Worm (Caenorhabditis elegans) whole organism, young adult: ENCODE measurements around the gene msp-59.
"Not testable (repeated sequence)": the region's sequence is repeated elsewhere in the genome, so short reads cannot be mapped to it uniquely, and the experiment has no call there.

Source experiments
- B0261.1 ChIP-seq: sonication (generic microtip); optimal IDR thresholded peaks from 2 replicates; lab custom pipeline; 2016; ENCODE audit warnings: mild to moderate bottlenecking, missing genetic modification characterization, moderate library complexity, missing compliant biosample characterization
- C06A6.2 ChIP-seq: fragments of 200-800 bp; sonication (Bioruptor generic); conservative IDR thresholded peaks from 2 replicates; pipeline ENCODE4 v1.3.6; 2022; ENCODE audit warnings: missing genetic modification characterization, missing compliant biosample characterization
- C17E4.6 ChIP-seq: fragments of 200-800 bp; sonication (Bioruptor generic); IDR thresholded peaks from 2 replicates; pipeline ENCODE4 v1.3.6; 2022; ENCODE audit warnings: missing genetic modification reagents, missing genetic modification characterization, missing compliant biosample characterization
- F33H1.4 ChIP-seq: fragments of 200-800 bp; sonication (Bioruptor generic); IDR thresholded peaks from 2 replicates; pipeline ENCODE4 v1.3.6; 2022; ENCODE audit warnings: missing genetic modification reagents, missing genetic modification characterization, missing compliant biosample characterization
- F37B4.10 ChIP-seq: fragments of 200-800 bp; sonication (Bioruptor generic); IDR thresholded peaks from 2 replicates; pipeline ENCODE4 v1.3.6; 2022; ENCODE audit warnings: missing genetic modification characterization, missing compliant biosample characterization
- F39B2.1 ChIP-seq: fragments of 200-800 bp; sonication (Bioruptor generic); IDR thresholded peaks from 2 replicates; pipeline ENCODE4 v1.3.6; 2022; ENCODE audit warnings: missing genetic modification reagents, missing genetic modification characterization, missing compliant biosample characterization
- F52B5.7 ChIP-seq: sonication (generic microtip); optimal IDR thresholded peaks from 2 replicates; lab custom pipeline; 2016; ENCODE audit warnings: mild to moderate bottlenecking, missing genetic modification characterization, missing compliant biosample characterization
- F57A8.1 ChIP-seq: fragments of 200-800 bp; sonication (Bioruptor generic); optimal IDR thresholded peaks from 2 replicates; lab custom pipeline; 2018; ENCODE audit warnings: mild to moderate bottlenecking, missing genetic modification characterization, moderate library complexity, missing compliant biosample characterization
- K12H6.12 ChIP-seq: fragments of 200-800 bp; sonication (Bioruptor generic); optimal IDR thresholded peaks from 2 replicates; lab custom pipeline; 2018; ENCODE audit warnings: mild to moderate bottlenecking, missing genetic modification characterization, missing compliant biosample characterization
- Y53F4B.3 ChIP-seq: fragments of 200-800 bp; sonication (Bioruptor generic); IDR thresholded peaks from 2 replicates; pipeline ENCODE4 v1.3.6; 2022; ENCODE audit warnings: missing genetic modification reagents, missing genetic modification characterization, missing compliant biosample characterization
- Y56A3A.18 ChIP-seq: fragments of 200-800 bp; sonication (Bioruptor generic); IDR thresholded peaks from 2 replicates; pipeline ENCODE4 v1.3.6; 2022; ENCODE audit warnings: missing genetic modification reagents, missing genetic modification characterization, missing compliant biosample characterization
- Y95B8A.8 ChIP-seq: fragments of 200-800 bp; sonication (Bioruptor generic); IDR thresholded peaks from 2 replicates; pipeline ENCODE4 v1.3.6; 2022; ENCODE audit warnings: missing genetic modification reagents, missing genetic modification characterization, missing compliant biosample characterization
- ZK185.1 ChIP-seq: sonication (generic microtip); optimal IDR thresholded peaks from 2 replicates; lab custom pipeline; 2016; ENCODE audit warnings: mild to moderate bottlenecking, missing genetic modification characterization, missing compliant biosample characterization; ENCODE audit not compliant: poor library complexity, severe bottlenecking
- atf-7 ChIP-seq: sonication (generic microtip); optimal IDR thresholded peaks from 2 replicates; lab custom pipeline; 2017; ENCODE audit warnings: mild to moderate bottlenecking, missing genetic modification characterization, missing compliant biosample characterization
- ceh-100 ChIP-seq: fragments of 200-800 bp; sonication (Bioruptor generic); IDR thresholded peaks from 2 replicates; pipeline ENCODE4 v1.3.6; 2022; ENCODE audit warnings: missing genetic modification reagents, missing genetic modification characterization, missing compliant biosample characterization
- ceh-40 ChIP-seq: fragments of 200-800 bp; sonication (Bioruptor generic); IDR thresholded peaks from 2 replicates; pipeline ENCODE4 v1.3.6; 2022; ENCODE audit warnings: missing genetic modification characterization, missing compliant biosample characterization
- die-1 ChIP-seq: sonication (generic microtip); optimal IDR thresholded peaks from 2 replicates; lab custom pipeline; 2016; ENCODE audit warnings: missing genotype, mild to moderate bottlenecking, missing genetic modification characterization, missing compliant biosample characterization
- efl-1 ChIP-seq: fragments of 150-350 bp; optimal IDR thresholded peaks from 2 replicates; lab custom pipeline; 2014; ENCODE audit warnings: missing biosample characterization, missing genetic modification reagents, missing genetic modification characterization
- him-1 ChIP-seq: sonication (generic microtip); optimal IDR thresholded peaks from 2 replicates; lab custom pipeline; 2016; ENCODE audit warnings: missing genotype, missing genetic modification reagents, missing genetic modification characterization, missing compliant biosample characterization
- hlh-12 ChIP-seq: sonication (generic microtip); optimal IDR thresholded peaks from 2 replicates; lab custom pipeline; 2016; ENCODE audit warnings: missing genetic modification characterization, missing compliant biosample characterization
- hmg-20 ChIP-seq: fragments of 200-800 bp; sonication (Bioruptor generic); IDR thresholded peaks from 2 replicates; pipeline ENCODE4 v1.3.6; 2022; ENCODE audit warnings: missing genetic modification reagents, missing genetic modification characterization, missing compliant biosample characterization
- hrde-1 ChIP-seq: sonication (generic microtip); optimal IDR thresholded peaks from 2 replicates; lab custom pipeline; 2016; ENCODE audit warnings: missing genetic modification characterization, mild to moderate bottlenecking, missing compliant biosample characterization, moderate library complexity, missing genotype, missing genetic modification reagents, borderline replicate concordance
- lin-26 ChIP-seq: fragments of 200-800 bp; sonication (Bioruptor generic); IDR thresholded peaks from 2 replicates; pipeline ENCODE4 v1.3.6; 2022; ENCODE audit warnings: missing genetic modification reagents, missing genetic modification characterization, missing compliant biosample characterization
- lsl-1 ChIP-seq: fragments of 200-800 bp; sonication (Bioruptor generic); optimal IDR thresholded peaks from 2 replicates; lab custom pipeline; 2018; ENCODE audit warnings: mild to moderate bottlenecking, missing genetic modification characterization, moderate library complexity, missing compliant biosample characterization
- mel-28 ChIP-seq: sonication (generic microtip); optimal IDR thresholded peaks from 2 replicates; lab custom pipeline; 2016; ENCODE audit warnings: borderline replicate concordance, mild to moderate bottlenecking, missing genetic modification characterization, missing compliant biosample characterization
- mes-4 ChIP-seq: sonication (generic microtip); optimal IDR thresholded peaks from 2 replicates; lab custom pipeline; 2016; ENCODE audit warnings: missing genotype, missing genetic modification characterization, missing compliant biosample characterization
- nfya-2 ChIP-seq: fragments of 200-800 bp; sonication (Bioruptor generic); IDR thresholded peaks from 2 replicates; pipeline ENCODE4 v1.3.6; 2022; ENCODE audit warnings: missing genetic modification reagents, missing genetic modification characterization, missing compliant biosample characterization
- nfyb-1 ChIP-seq: fragments of 200-800 bp; sonication (Bioruptor generic); IDR thresholded peaks from 2 replicates; pipeline ENCODE4 v1.3.6; 2022; ENCODE audit warnings: missing genetic modification reagents, missing genetic modification characterization, missing compliant biosample characterization
- nhr-120 ChIP-seq: fragments of 200-800 bp; sonication (Bioruptor generic); IDR thresholded peaks from 2 replicates; pipeline ENCODE4 v1.3.6; 2022; ENCODE audit warnings: missing genetic modification characterization, missing compliant biosample characterization
- nhr-80 ChIP-seq: sonication (generic microtip); optimal IDR thresholded peaks from 2 replicates; lab custom pipeline; 2016; ENCODE audit warnings: missing genetic modification characterization, missing compliant biosample characterization
- nhr-90 ChIP-seq: sonication (generic microtip); optimal IDR thresholded peaks from 2 replicates; lab custom pipeline; 2016; ENCODE audit warnings: missing genotype, mild to moderate bottlenecking, missing genetic modification characterization, missing compliant biosample characterization
- pbrm-1 ChIP-seq: fragments of 200-800 bp; sonication (Bioruptor generic); IDR thresholded peaks from 2 replicates; pipeline ENCODE4 v1.3.6; 2022; ENCODE audit warnings: missing genetic modification reagents, missing genetic modification characterization, missing compliant biosample characterization
- pha-4 ChIP-seq: fragments of 150-350 bp; sonication (generic microtip); optimal IDR thresholded peaks from 2 replicates; lab custom pipeline; 2014; ENCODE audit warnings: missing biosample characterization, missing genetic modification reagents, missing genetic modification characterization
- repo-1 ChIP-seq: sonication (generic microtip); optimal IDR thresholded peaks from 2 replicates; lab custom pipeline; 2017; ENCODE audit warnings: mild to moderate bottlenecking, missing genetic modification characterization, missing compliant biosample characterization
- rpc-1 ChIP-seq, 2 experiments: fragments of 150-350 bp in 1 of 2; sonication (generic microtip) in 1 of 2; optimal IDR thresholded peaks; 2 replicates each; lab custom pipeline; 2014 to 2018; ENCODE audit warnings: missing biosample characterization in 1 of 2, missing genetic modification characterization in 1 of 2, missing genetic modification reagents in 1 of 2, missing genotype in 1 of 2
- snpc-1.3 ChIP-seq: sonication (generic microtip); optimal IDR thresholded peaks from 2 replicates; lab custom pipeline; 2017; ENCODE audit warnings: missing genetic modification characterization, mild to moderate bottlenecking, missing compliant biosample characterization, antibody characterized with exemption, moderate library complexity, missing genotype, missing genetic modification reagents; ENCODE audit not compliant: insufficient read depth
- snpc-3.4 ChIP-seq: sonication (generic microtip); optimal IDR thresholded peaks from 2 replicates; lab custom pipeline; 2017; ENCODE audit warnings: missing genetic modification characterization, mild to moderate bottlenecking, missing compliant biosample characterization, antibody characterized with exemption, moderate library complexity, missing genotype, missing genetic modification reagents
- snpc-4 ChIP-seq, 5 experiments: fragments of 150-350 bp in 1 of 5; sonication (generic microtip) in 4 of 5; optimal IDR thresholded peaks; 2 replicates each; lab custom pipeline; 2014 to 2018; ENCODE audit warnings: missing genetic modification characterization in 5 of 5, missing biosample characterization in 3 of 5, antibody characterized with exemption in 2 of 5, mild to moderate bottlenecking in 2 of 5, missing compliant biosample characterization in 2 of 5, missing genotype in 2 of 5, moderate library complexity in 2 of 5, missing genetic modification reagents in 1 of 5
- somi-1 ChIP-seq: fragments of 200-800 bp; sonication (Bioruptor generic); optimal IDR thresholded peaks from 2 replicates; lab custom pipeline; 2018; ENCODE audit warnings: mild to moderate bottlenecking, missing genetic modification characterization, missing compliant biosample characterization
- sptf-2 ChIP-seq: fragments of 200-800 bp; sonication (Bioruptor generic); optimal IDR thresholded peaks from 2 replicates; lab custom pipeline; 2018; ENCODE audit warnings: mild to moderate bottlenecking, missing genetic modification characterization, missing compliant biosample characterization
- tbp1 ChIP-seq: fragments of 200-800 bp; sonication (Bioruptor generic); optimal IDR thresholded peaks from 2 replicates; lab custom pipeline; 2018; ENCODE audit warnings: mild to moderate bottlenecking, missing genetic modification characterization, missing compliant biosample characterization
- unc-62 ChIP-seq: fragments of 150-350 bp; optimal IDR thresholded peaks from 2 replicates; lab custom pipeline; 2014; ENCODE audit warnings: missing biosample characterization, missing genetic modification reagents, missing genetic modification characterization
- ztf-18 ChIP-seq: sonication (generic microtip); optimal IDR thresholded peaks from 2 replicates; lab custom pipeline; 2016; ENCODE audit warnings: missing genotype, mild to moderate bottlenecking, missing genetic modification characterization, missing compliant biosample characterization
- ztf-26 ChIP-seq: sonication (generic microtip); optimal IDR thresholded peaks from 2 replicates; lab custom pipeline; 2017; ENCODE audit warnings: missing genetic modification characterization, missing compliant biosample characterization
- ztf-3 ChIP-seq: fragments of 200-800 bp; sonication (Bioruptor generic); optimal IDR thresholded peaks from 2 replicates; lab custom pipeline; 2018; ENCODE audit warnings: mild to moderate bottlenecking, missing genetic modification characterization, missing compliant biosample characterization

Gene msp-59

ce11 chrIV:5350480-5351193 is 37.7 kb upstream of the msp-59 start, which contains the start of gene gba-4:
Gene gba-4, minus strand, starts transcription at chrIV:5350897.
- TF ChIP-seq snpc-4 (GFP tag; optimal IDR thresholded peaks at IDR 0.05; lab: Kevin White, UChicago); rpc-1 (optimal IDR thresholded peaks at IDR 0.05; lab: Kevin White, UChicago): not testable (repeated sequence)
- peak in 1 of 4 experiments; percentile 35 for TF ChIP-seq snpc-4 (tag; optimal IDR thresholded peaks at IDR 0.05; lab: Kevin White, UChicago)
- TF ChIP-seq nhr-80 (tag; lab: Kevin White, UChicago), result peak; percentile 72
- peak; percentile 42 for TF ChIP-seq rpc-1 (tag; optimal IDR thresholded peaks at IDR 0.05; lab: Kevin White, UChicago)
- peak; percentile 75 for TF ChIP-seq tbp1 (GFP tag; lab: Kevin White, UChicago)
- TF ChIP-seq B0261.1, result peak; percentile 51

ce11 chrIV:5344168-5344567 is 31.3 kb upstream of the msp-59 start:
- no peak for TF ChIP-seq efl-1
- no peak for TF ChIP-seq mel-28
- TF ChIP-seq somi-1 (GFP tag; lab: Kevin White, UChicago), result no peak
- no peak for TF ChIP-seq sptf-2 (GFP tag; lab: Kevin White, UChicago)
- no peak for TF ChIP-seq ZK185.1
- TF ChIP-seq Y56A3A.18 (GFP tag; lab: Robert Waterston, UW), result no peak
- 0 out of 2 replicates have a peak, but pooled peaks have one; percentile 53 for TF ChIP-seq pbrm-1
- no peak for TF ChIP-seq snpc-3.4 (tag; lab: Kevin White, UChicago)
- no peak for TF ChIP-seq F33H1.4 (GFP tag; lab: Robert Waterston, UW)
- no peak for TF ChIP-seq mes-4
- TF ChIP-seq ztf-26 (tag; lab: Kevin White, UChicago), result no peak
- TF ChIP-seq C17E4.6, result no peak
- TF ChIP-seq nhr-120 (GFP tag; lab: Robert Waterston, UW), result no peak
- peak; percentile 36 for TF ChIP-seq snpc-1.3 (tag; lab: Kevin White, UChicago)
- TF ChIP-seq C06A6.2 (GFP tag; lab: Robert Waterston, UW), result no peak
- TF ChIP-seq F57A8.1 (GFP tag; lab: Kevin White, UChicago), result no peak
- TF ChIP-seq him-1 (tag; lab: Kevin White, UChicago), result peak; percentile 42
- 0 out of 2 replicates have a peak, but pooled peaks have one; percentile 36 for TF ChIP-seq nfyb-1
- TF ChIP-seq nfya-2 (GFP tag; lab: Robert Waterston, UW), result no peak
- TF ChIP-seq ztf-3 (GFP tag; lab: Kevin White, UChicago), result no peak
- TF ChIP-seq Y53F4B.3 (GFP tag; lab: Robert Waterston, UW), result no peak
- TF ChIP-seq ceh-100, result no peak
- TF ChIP-seq atf-7 (tag; lab: Kevin White, UChicago), result peak; percentile 0
- no peak for TF ChIP-seq F52B5.7 (tag; lab: Kevin White, UChicago)
- TF ChIP-seq Y95B8A.8, result 0 out of 2 replicates have a peak, but pooled peaks have one; percentile 24
- no peak for TF ChIP-seq pha-4 (tag; lab: Kevin White, UChicago)
- peak; percentile 47 for TF ChIP-seq die-1
- no peak for TF ChIP-seq hrde-1 (tag; lab: Kevin White, UChicago)
- TF ChIP-seq rpc-1 (optimal IDR thresholded peaks at IDR 0.05; lab: Kevin White, UChicago), result peak; percentile 55
- peak; percentile 79 for TF ChIP-seq rpc-1 (tag; optimal IDR thresholded peaks at IDR 0.05; lab: Kevin White, UChicago)
- no peak for TF ChIP-seq ceh-40
- TF ChIP-seq repo-1 (tag; lab: Kevin White, UChicago), result no peak
- no peak for TF ChIP-seq lin-26 (GFP tag; lab: Robert Waterston, UW)
- TF ChIP-seq hmg-20 (GFP tag; lab: Robert Waterston, UW), result no peak
- no peak for TF ChIP-seq F37B4.10 (GFP tag; lab: Robert Waterston, UW)
- TF ChIP-seq nhr-90 (tag; lab: Kevin White, UChicago), result peak; percentile 4
- no peak for TF ChIP-seq K12H6.12 (tag; lab: Kevin White, UChicago)
- peak; percentile 30 for TF ChIP-seq ztf-18
- no peak for TF ChIP-seq unc-62 (GFP tag; lab: Kevin White, UChicago)
- no peak for TF ChIP-seq F39B2.1
- TF ChIP-seq lsl-1 (GFP tag; lab: Kevin White, UChicago), result no peak
- no peak for TF ChIP-seq hlh-12 (tag; lab: Kevin White, UChicago)
